Fruit fly (Drosophila melanogaster): ENCODE data around the gene Spase22-23.
A peak's percentile ranks its signal among the peaks of the same experiment; 100 is the strongest.

Spase22-23 gene

DNA sequence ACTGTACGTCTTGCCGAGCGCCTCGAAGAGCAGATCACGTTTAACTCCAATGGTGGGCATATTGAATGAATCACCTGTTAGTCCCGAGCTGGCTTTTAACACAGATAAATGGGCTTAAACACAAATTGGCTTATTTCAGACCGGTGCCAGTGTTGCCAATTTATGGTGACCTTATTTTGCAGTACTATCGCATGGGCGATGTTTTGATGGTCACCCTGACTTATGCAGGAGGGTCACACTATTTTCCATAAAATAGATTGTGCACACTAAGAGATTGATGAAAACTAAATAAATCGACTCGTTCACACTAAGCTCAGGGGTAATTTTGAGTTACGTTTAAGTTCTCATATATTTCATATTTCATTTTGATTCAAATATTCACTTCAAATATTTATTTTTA is 22.7 kb upstream of the Spase22-23 start, which contains the start of gene beta-PheRS:
Gene beta-PheRS, minus strand, starts transcription at position 186 of the 400 bp plus-strand sequence.
- no peak for TF ChIP-seq EcR (GFP tag; optimal IDR thresholded peaks at IDR 0.05)
- no peak for TF ChIP-seq pan (optimal IDR thresholded peaks at IDR 0.05)
- no peak for TF ChIP-seq psq (optimal IDR thresholded peaks at IDR 0.05)

DNA sequence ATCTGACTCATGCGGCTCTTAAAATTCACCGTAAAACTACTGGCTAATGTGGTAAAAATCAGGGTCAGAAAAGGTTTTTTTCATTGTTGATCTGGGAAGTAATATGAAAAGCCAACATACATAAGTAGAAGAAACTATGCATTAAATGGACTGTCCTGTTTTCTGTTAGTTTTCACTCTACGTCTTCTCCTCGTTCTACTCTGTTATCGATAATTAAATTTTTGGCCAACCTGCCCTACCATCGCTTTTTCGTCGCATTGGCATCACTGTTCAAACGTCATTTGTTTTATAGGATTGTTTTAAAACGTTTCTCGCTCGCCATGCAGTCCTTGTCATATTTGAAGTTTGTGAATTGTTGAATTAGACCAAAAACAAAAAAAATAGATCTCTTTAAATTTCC is 4.9 kb upstream of the Spase22-23 start:
- TF ChIP-seq pan (optimal IDR thresholded peaks at IDR 0.05) (no peak), usp (GFP tag; optimal IDR thresholded peaks at IDR 0.05) (no peak)

DNA sequence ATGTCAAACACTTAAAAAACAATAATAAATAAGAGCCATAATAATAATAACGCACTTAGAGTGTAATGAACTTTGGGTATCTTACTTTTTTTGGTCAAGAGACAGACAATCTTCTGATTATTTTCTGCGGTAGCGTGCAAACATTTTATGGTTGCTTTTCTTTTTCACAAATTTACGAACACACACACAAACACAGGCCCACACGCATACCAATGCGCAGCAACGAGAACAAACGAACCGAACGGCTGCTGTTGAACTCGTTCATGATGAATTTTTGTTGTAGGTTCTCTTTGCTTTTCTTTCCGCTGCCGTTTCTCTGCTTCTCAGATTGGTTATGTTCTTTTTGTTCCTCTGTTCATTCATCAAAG is 4.3 kb upstream of the Spase22-23 start:
- TF ChIP-seq psq (optimal IDR thresholded peaks at IDR 0.05) (no peak), usp (GFP tag; optimal IDR thresholded peaks at IDR 0.05) (no peak), EcR (GFP tag; optimal IDR thresholded peaks at IDR 0.05) (no peak), Dll (optimal IDR thresholded peaks at IDR 0.05) (no peak), CG8478 (optimal IDR thresholded peaks at IDR 0.05) (no peak), pan (optimal IDR thresholded peaks at IDR 0.05) (no peak)

DNA sequence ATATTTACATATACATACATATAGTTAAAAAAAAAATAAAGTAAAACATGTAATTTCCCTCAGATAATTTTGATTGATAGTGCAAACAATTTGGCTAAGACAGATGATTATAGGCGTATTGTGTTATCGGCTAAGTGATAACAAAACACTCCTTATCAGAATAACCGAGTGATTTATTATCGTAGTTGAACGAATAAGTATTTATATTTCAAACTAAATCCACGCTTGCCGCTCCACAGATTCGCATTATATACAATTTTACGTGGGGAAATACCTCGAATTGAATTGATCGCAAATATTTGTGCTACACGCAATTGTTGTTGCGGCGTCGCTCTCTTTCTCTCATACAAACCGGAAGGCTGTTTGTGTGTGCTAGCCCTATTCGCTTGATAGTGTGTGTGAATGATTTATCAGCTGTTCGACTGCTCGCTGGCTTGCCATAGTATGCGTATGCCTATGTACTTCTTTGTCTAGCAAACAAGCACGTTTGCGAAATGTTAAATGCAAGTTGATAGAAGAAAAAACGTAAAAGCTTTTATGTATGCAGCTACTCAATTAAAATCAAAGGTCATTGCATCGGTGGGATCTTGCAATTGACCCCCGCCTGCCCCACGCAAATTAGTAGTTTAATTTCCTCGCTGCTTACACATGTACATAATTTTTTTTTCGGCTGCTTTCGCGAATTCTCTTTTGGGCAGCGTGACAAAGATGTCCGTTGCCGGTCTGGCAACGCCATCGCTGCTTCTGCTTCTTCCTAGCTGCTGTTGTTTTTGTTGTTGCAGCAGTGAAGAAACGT is 3.7 kb upstream of the Spase22-23 start:
- TF ChIP-seq Dll (optimal IDR thresholded peaks at IDR 0.05) (no peak), CG8478 (optimal IDR thresholded peaks at IDR 0.05) (peak; percentile 19), pan (optimal IDR thresholded peaks at IDR 0.05) (no peak)

DNA sequence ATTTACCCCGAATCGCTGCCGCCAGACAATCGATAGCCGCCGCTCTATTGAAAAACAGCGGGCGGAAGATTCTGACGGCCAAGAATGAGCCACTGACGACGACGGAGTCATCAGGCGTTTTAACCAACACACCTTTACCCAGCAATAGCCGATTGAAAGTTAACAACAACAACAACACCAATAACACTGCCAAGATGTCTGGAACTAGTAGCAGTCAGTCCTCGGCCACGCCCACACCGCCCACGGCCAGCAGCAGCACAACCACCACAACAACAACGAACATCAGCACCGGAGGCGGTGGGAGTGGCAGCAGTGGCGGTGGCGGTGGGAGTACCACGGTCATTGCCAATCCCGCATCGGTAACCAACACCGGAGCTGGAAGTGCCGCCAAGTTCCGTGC is 2.1 kb upstream of the Spase22-23 start:
- TF ChIP-seq Dll (optimal IDR thresholded peaks at IDR 0.05) = no peak
- no peak for TF ChIP-seq EcR (GFP tag; optimal IDR thresholded peaks at IDR 0.05)
- TF ChIP-seq usp (GFP tag; optimal IDR thresholded peaks at IDR 0.05) = no peak
- no peak for TF ChIP-seq psq (optimal IDR thresholded peaks at IDR 0.05)
- TF ChIP-seq pan (optimal IDR thresholded peaks at IDR 0.05) = no peak
- no peak for TF ChIP-seq CG8478 (optimal IDR thresholded peaks at IDR 0.05)

DNA sequence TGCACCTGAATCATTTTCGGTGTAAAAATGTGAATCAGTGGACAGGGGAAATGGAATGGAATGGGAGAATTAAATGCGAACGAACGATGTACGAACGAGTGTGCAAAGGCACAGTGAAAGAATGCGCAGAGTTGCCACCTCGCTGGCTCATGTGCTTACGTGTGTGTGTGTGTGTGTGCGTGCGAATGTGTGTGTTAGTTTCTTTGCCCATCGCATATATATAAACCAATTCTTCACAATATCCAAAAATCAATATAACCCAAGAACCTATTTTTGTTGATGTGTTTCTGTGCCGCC is 1.3 kb upstream of the Spase22-23 start:
- TF ChIP-seq CG8478 (optimal IDR thresholded peaks at IDR 0.05) (no peak), usp (GFP tag; optimal IDR thresholded peaks at IDR 0.05) (no peak), EcR (GFP tag; optimal IDR thresholded peaks at IDR 0.05) (no peak), pan (optimal IDR thresholded peaks at IDR 0.05) (no peak), psq (optimal IDR thresholded peaks at IDR 0.05) (no peak), Dll (optimal IDR thresholded peaks at IDR 0.05) (no peak)

DNA sequence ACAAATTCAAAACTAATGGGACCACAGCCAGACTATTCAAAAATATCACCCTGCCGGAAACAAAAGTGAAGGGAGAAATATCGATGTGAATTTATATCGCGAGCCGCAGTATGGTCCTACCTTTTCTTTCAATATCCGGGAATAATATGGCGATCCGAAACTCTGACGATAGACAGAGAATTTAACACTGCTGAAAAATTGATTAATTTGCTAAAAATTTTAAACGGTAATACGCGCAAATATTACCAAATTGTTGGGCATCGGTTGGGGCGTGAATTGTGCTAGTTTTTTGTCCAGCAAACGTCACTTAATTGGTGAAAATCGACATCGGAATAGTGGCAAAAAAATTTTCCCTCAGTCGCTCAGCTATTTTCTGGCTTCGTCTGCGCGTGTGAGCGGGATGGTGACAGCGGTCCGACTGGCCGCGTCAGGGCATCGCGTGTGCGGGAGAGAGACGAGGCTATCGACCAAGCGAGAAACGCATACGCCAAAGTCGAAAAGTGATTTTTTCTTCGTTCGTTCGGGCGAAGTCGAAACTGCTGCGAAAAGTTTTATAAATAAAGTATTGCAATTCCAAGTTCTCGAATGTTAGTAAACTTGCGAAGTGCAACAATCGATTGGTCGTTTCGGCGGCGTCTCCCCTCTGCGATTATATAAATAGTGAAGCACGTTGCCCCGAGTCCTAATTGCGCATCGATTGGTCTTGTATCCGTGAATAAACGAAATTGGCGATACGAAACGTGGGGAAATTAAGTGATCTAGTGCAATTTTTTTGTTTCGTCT is 779 bp upstream of the Spase22-23 start, which contains the start of gene mask:
Gene mask, plus strand, starts transcription at position 140 of the 783 bp plus-strand sequence.
- peak; percentile 59 for TF ChIP-seq CG8478 (optimal IDR thresholded peaks at IDR 0.05)
- TF ChIP-seq pan (optimal IDR thresholded peaks at IDR 0.05) = no peak

DNA sequence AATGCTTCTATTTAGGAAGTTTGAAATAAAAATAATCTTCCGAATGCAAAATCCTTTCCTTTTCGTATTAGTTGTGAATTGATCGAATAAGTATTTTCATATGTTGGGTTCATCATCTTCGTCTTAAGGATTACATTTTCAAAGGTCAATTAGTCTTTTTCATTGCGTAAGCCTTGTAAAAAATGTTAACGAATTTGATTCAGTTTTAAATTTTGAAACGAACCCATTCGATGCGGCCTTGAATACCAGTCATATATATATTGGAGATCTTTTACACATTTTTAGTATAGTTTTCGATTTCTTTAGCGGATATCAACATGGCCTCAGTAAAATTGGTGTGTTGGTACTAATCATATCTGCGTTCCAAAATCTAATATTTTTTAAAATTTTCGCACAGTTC is 1.2 kb downstream of the Spase22-23 start, which contains the start of gene Acp95EF:
Gene Acp95EF, plus strand, starts transcription at position 301 of the 400 bp plus-strand sequence.
- TF ChIP-seq EcR (GFP tag; optimal IDR thresholded peaks at IDR 0.05) (no peak), usp (GFP tag; optimal IDR thresholded peaks at IDR 0.05) (no peak), pan (optimal IDR thresholded peaks at IDR 0.05) (no peak), psq (optimal IDR thresholded peaks at IDR 0.05) (no peak), CG8478 (optimal IDR thresholded peaks at IDR 0.05) (no peak), Dll (optimal IDR thresholded peaks at IDR 0.05) (no peak)

DNA sequence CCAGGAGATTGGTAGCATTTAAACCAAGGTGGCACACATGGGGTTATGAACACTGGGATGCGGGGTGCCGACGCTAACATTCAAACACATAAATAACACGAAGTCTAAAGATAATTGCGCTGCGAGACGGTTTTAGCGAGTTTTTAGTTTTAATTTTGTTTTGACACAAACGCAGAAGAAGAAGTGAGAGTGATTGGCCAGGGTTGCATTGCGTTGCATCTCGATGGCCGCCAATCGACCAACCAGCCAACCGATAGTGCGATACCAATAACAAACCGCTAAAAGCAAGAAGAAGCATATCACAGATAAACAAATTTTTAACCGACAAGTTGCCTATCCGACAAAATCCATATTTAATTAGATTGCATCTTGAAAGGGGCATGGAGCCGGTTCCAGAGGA is 3.1 kb downstream of the Spase22-23 start, which contains the start of the genes Spps and CG13609:
Gene Spps, minus strand, starts transcription at position 191 of the 400 bp plus-strand sequence.
Gene CG13609, plus strand, starts transcription at position 280 of the 400 bp plus-strand sequence.
- TF ChIP-seq usp (GFP tag; optimal IDR thresholded peaks at IDR 0.05) = no peak
- TF ChIP-seq pan (optimal IDR thresholded peaks at IDR 0.05) = no peak
- TF ChIP-seq Dll (optimal IDR thresholded peaks at IDR 0.05) = no peak
- TF ChIP-seq CG8478 (optimal IDR thresholded peaks at IDR 0.05) = no peak
- TF ChIP-seq EcR (GFP tag; optimal IDR thresholded peaks at IDR 0.05) = no peak
- no peak for TF ChIP-seq psq (optimal IDR thresholded peaks at IDR 0.05)

DNA sequence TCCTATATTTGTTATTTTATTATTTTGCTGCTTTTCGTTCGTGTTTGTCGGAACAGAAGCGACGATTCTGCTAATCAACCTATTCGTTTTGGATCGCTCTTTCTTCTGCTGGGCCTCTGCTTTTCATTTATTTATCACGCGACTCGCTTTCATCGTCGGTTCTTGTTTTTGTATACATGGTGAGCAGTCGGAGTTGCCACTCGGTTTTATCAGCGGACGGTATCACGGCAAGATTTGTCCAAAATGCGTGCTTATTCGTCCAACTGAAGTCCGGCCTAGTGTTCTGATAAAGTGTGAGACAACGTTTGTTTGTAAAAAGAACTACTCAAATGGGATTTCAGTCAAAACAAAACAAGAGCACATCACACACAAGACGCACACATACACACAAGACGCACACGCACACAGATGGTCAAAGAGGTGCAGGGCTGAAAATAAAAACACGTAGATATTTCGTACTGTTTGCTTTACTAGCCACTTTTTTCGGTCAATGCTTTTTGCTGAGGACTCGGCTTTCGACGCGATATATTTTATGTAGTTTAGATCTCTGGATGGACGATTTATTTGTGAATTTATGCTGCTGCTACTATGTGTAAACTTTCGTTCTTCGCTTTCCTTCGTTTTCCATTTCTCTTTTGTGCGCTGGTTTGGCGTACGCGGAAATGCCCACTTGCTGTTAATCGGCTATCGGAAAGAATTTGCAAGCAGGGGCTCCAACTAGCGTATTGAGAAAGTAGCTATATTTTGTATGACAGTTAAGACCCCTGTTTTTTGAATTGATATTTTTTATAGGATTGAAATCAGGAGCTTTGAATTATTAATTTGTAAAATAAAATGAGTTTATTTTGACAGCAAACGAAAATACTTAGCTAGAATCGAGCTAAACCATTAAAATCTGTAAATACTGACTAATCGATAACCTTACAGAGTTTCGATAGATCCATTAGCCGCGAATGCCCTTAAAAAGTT is 8.2 kb downstream of the Spase22-23 start, which contains the start of gene twin:
Gene twin, minus strand, starts transcription at position 632 of the 969 bp plus-strand sequence.
- TF ChIP-seq CG8478 (optimal IDR thresholded peaks at IDR 0.05) = no peak
- no peak for TF ChIP-seq psq (optimal IDR thresholded peaks at IDR 0.05)
- no peak for TF ChIP-seq usp (GFP tag; optimal IDR thresholded peaks at IDR 0.05)
- TF ChIP-seq EcR (GFP tag; optimal IDR thresholded peaks at IDR 0.05) = no peak
- TF ChIP-seq Dll (optimal IDR thresholded peaks at IDR 0.05) = no peak
- peak; percentile 34 for TF ChIP-seq pan (optimal IDR thresholded peaks at IDR 0.05)

DNA sequence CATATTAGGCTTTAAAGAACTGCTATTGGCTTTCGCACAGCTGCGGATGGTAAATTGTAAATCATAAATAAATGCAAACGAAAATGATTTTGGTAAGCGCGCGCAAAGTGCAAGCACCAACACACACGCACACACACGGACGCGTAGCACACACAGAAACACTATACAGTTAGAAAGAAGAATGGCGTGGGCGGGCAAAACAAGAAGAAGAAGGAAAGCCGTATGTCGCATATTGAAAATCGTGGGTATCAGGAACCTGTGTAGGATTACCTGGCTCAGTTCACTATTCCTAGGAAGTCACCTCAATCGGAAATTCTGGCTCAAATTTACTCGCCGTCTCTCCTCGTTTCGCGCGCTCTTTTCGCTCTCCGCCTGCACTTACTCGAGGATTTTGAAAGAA is 9.0 kb downstream of the Spase22-23 start, which contains the start of gene cav:
Gene cav, plus strand, starts transcription at position 259 of the 400 bp plus-strand sequence.
- no peak for TF ChIP-seq Dll (optimal IDR thresholded peaks at IDR 0.05)
- no peak for TF ChIP-seq CG8478 (optimal IDR thresholded peaks at IDR 0.05)
- TF ChIP-seq psq (optimal IDR thresholded peaks at IDR 0.05) = no peak
- no peak for TF ChIP-seq pan (optimal IDR thresholded peaks at IDR 0.05)
- no peak for TF ChIP-seq usp (GFP tag; optimal IDR thresholded peaks at IDR 0.05)
- no peak for TF ChIP-seq EcR (GFP tag; optimal IDR thresholded peaks at IDR 0.05)
